Fruit fly (Drosophila melanogaster): ENCODE data around the gene Pfrx.

DNA sequence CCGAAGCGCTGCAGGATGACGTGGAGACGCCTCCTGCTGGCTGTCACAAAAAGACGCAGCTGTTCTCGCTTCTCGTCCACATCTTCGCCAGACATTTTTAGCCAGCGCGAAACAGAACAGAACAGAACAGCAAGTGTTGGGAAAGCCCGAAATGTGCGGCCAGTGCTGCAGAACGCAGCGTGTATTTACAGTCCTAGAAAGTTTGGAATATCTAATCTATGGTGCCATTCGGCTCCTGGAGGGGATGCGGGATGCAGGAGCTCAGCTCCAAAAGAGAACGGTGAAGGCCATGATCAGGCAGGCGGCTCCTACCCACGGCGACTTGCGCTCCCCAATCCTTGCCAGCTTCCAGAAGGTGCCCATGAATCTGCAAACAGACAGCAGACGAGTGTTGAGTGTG, 1.0 kb upstream of the Pfrx start, which contains the start of gene CG12204:
- TF ChIP-seq Ets98B (GFP tag; IDR thresholded peaks at IDR 0.05): no peak
- TF ChIP-seq CG14655 (GFP tag; optimal IDR thresholded peaks at IDR 0.05): no peak
- no peak for TF ChIP-seq Snoo (tag; optimal IDR thresholded peaks at IDR 0.05)
- TF ChIP-seq rn (GFP tag; IDR thresholded peaks at IDR 0.05): no peak
- no peak for TF ChIP-seq CG8159 (tag; optimal IDR thresholded peaks at IDR 0.05)
- TF ChIP-seq CG8301 (tag; optimal IDR thresholded peaks at IDR 0.05): no peak
- no peak for TF ChIP-seq CG17806 (tag; optimal IDR thresholded peaks at IDR 0.05)
- TF ChIP-seq CG34367 (tag; optimal IDR thresholded peaks at IDR 0.05): no peak
